Fruit fly (Drosophila melanogaster) whole organism, adult: Measurements from ENCODE around the gene GluRIIB.
A peak's percentile ranks its signal among the peaks of the same experiment; 100 is the strongest.

Experiments used
- CG11617 ChIP-seq: fragments of 200-800 bp; sonication (Bioruptor generic); optimal IDR thresholded peaks from 2 replicates; lab custom pipeline; 2017; ENCODE audit warnings: mild to moderate bottlenecking, missing biosample characterization, missing genetic modification reagents, missing genetic modification characterization
- CG12768 ChIP-seq: fragments of 200-800 bp; sonication (Bioruptor generic); optimal IDR thresholded peaks from 2 replicates; lab custom pipeline; 2017; ENCODE audit warnings: missing biosample characterization, missing genetic modification characterization, mild to moderate bottlenecking, moderate library complexity, missing genetic modification reagents
- CG14711 ChIP-seq: fragments of 200-800 bp; sonication (Bioruptor generic); optimal IDR thresholded peaks from 2 replicates; lab custom pipeline; 2018; ENCODE audit warnings: missing biosample characterization, mild to moderate bottlenecking, missing genetic modification characterization, moderate library complexity
- CG1620 ChIP-seq: fragments of 200-800 bp; sonication (Bioruptor generic); optimal IDR thresholded peaks from 2 replicates; lab custom pipeline; 2016; ENCODE audit warnings: missing biosample characterization, missing genetic modification characterization
- CG33017 ChIP-seq: fragments of 200-800 bp; sonication (Bioruptor generic); optimal IDR thresholded peaks from 2 replicates; lab custom pipeline; 2018; ENCODE audit warnings: missing biosample characterization, mild to moderate bottlenecking, missing genetic modification characterization, moderate library complexity
- CG5204 ChIP-seq: fragments of 200-800 bp; sonication (Bioruptor generic); optimal IDR thresholded peaks from 2 replicates; lab custom pipeline; 2016; ENCODE audit warnings: missing biosample characterization, missing genetic modification characterization
- CG7045 ChIP-seq: fragments of 200-800 bp; sonication (Bioruptor generic); optimal IDR thresholded peaks from 2 replicates; lab custom pipeline; 2017; ENCODE audit warnings: missing biosample characterization, mild to moderate bottlenecking, missing genetic modification characterization
- CG7101 ChIP-seq: fragments of 200-800 bp; sonication (Bioruptor generic); optimal IDR thresholded peaks from 2 replicates; lab custom pipeline; 2018; ENCODE audit warnings: missing biosample characterization, mild to moderate bottlenecking, missing genetic modification characterization, moderate library complexity
- Clk ChIP-seq: fragments of 200-800 bp; sonication (Bioruptor generic); optimal IDR thresholded peaks from 2 replicates; lab custom pipeline; 2017; ENCODE audit warnings: missing biosample characterization, missing genetic modification characterization
- Crg-1 ChIP-seq: fragments of 200-800 bp; sonication (Bioruptor generic); optimal IDR thresholded peaks from 2 replicates; lab custom pipeline; 2016; ENCODE audit warnings: missing biosample characterization, missing genetic modification characterization
- Hr96 ChIP-seq: fragments of 200-800 bp; sonication (Bioruptor generic); optimal IDR thresholded peaks from 2 replicates; lab custom pipeline; 2016; ENCODE audit warnings: missing biosample characterization, missing genetic modification characterization
- Mnt ChIP-seq: fragments of 200-800 bp; sonication (Bioruptor generic); optimal IDR thresholded peaks from 2 replicates; lab custom pipeline; 2016; ENCODE audit warnings: missing biosample characterization, mild to moderate bottlenecking, missing genetic modification characterization
- bab1 ChIP-seq: fragments of 200-800 bp; sonication (Bioruptor generic); optimal IDR thresholded peaks from 3 replicates; lab custom pipeline; 2019; ENCODE audit warnings: missing biosample characterization, mild to moderate bottlenecking, missing genetic modification characterization, moderate library complexity
- cic ChIP-seq: fragments of 200-800 bp; sonication (Bioruptor generic); optimal IDR thresholded peaks from 2 replicates; lab custom pipeline; 2017; ENCODE audit warnings: missing biosample characterization, mild to moderate bottlenecking, missing genetic modification characterization, moderate library complexity
- cnc ChIP-seq, 2 experiments: fragments of >200 bp; optimal IDR thresholded peaks; 2 replicates each; lab custom pipeline; 2017
- kay ChIP-seq: fragments of 200-800 bp; sonication (Bioruptor generic); peaks from one replicate; lab custom pipeline; 2016; ENCODE audit warnings: missing biosample characterization, missing genetic modification characterization, borderline replicate concordance
- ovo ChIP-seq: fragments of 200-800 bp; sonication (Bioruptor generic); optimal IDR thresholded peaks from 2 replicates; lab custom pipeline; 2016; ENCODE audit warnings: missing biosample characterization, missing genetic modification characterization
- pad ChIP-seq: fragments of 200-800 bp; sonication (Bioruptor generic); optimal IDR thresholded peaks from 3 replicates; lab custom pipeline; 2017; ENCODE audit warnings: missing biosample characterization, missing genetic modification characterization, mild to moderate bottlenecking, moderate library complexity, missing genetic modification reagents
- tj ChIP-seq: fragments of 200-800 bp; sonication (Bioruptor generic); optimal IDR thresholded peaks from 3 replicates; lab custom pipeline; 2017; ENCODE audit warnings: missing biosample characterization, mild to moderate bottlenecking, missing genetic modification characterization, moderate library complexity
- toe ChIP-seq: fragments of 200-800 bp; sonication (Bioruptor generic); optimal IDR thresholded peaks from 2 replicates; lab custom pipeline; 2016; ENCODE audit warnings: missing biosample characterization, missing genetic modification characterization

Gene GluRIIB

dm6 chr2L:5525723-5526122 lies 33.4 kb upstream of the GluRIIB start, which contains the start of gene Cap-D3:
Gene Cap-D3 (plus strand): TSS chr2L:5525905.
- TF ChIP-seq CG5204 (no peak), bab1 (GFP tag; lab: Kevin White, UChicago) (peak; percentile 6), CG33017 (tag; lab: Kevin White, UChicago) (no peak)

- no peak for TF ChIP-seq bab1 (GFP tag; lab: Kevin White, UChicago)
- TF ChIP-seq ovo (GFP tag; lab: Kevin White, UChicago), result no peak
- TF ChIP-seq toe (GFP tag; lab: Kevin White, UChicago), result no peak
- TF ChIP-seq CG7101 (tag; lab: Kevin White, UChicago), result no peak
- no peak for TF ChIP-seq CG1620 (GFP tag; lab: Kevin White, UChicago)
- TF ChIP-seq Clk (GFP tag; lab: Kevin White, UChicago), result no peak
- TF ChIP-seq pad (GFP tag; lab: Kevin White, UChicago), result no peak
- TF ChIP-seq cnc (optimal IDR thresholded peaks at IDR 0.05; lab: Kevin White, UChicago), result no peak
- no peak for TF ChIP-seq CG33017 (tag; lab: Kevin White, UChicago)
- no peak for TF ChIP-seq kay (GFP tag; lab: Kevin White, UChicago)
- TF ChIP-seq CG7045 (GFP tag; lab: Kevin White, UChicago), result no peak
- TF ChIP-seq CG5204, result no peak
- no peak for TF ChIP-seq CG12768 (GFP tag; lab: Kevin White, UChicago)
- no peak for TF ChIP-seq Hr96 (GFP tag; lab: Kevin White, UChicago)
- TF ChIP-seq CG14711 (tag; lab: Kevin White, UChicago), result no peak
Measured at dm6 chr2L:5526738-5527137, 32.4 kb upstream of the GluRIIB start, which contains the start of gene Cox11. Gene Cox11 (plus strand): TSS chr2L:5526957.

dm6 chr2L:5527861-5528260 lies 31.3 kb upstream of the GluRIIB start, which contains the start of gene CG31915:
Gene CG31915 (plus strand): TSS chr2L:5528123.
- TF ChIP-seq CG5204, result no peak
- TF ChIP-seq cnc (optimal IDR thresholded peaks at IDR 0.05; lab: Kevin White, UChicago), result no peak
- no peak for TF ChIP-seq Crg-1 (GFP tag; lab: Kevin White, UChicago)

dm6 chr2L:5532061-5532460 lies 27.1 kb upstream of the GluRIIB start, which contains the start of gene Coq6:
Gene Coq6 (minus strand): TSS chr2L:5532223.
- no peak for TF ChIP-seq cic (GFP tag; lab: Kevin White, UChicago)
- no peak for TF ChIP-seq CG1620 (GFP tag; lab: Kevin White, UChicago)
- no peak for TF ChIP-seq CG5204
- no peak for TF ChIP-seq ovo (GFP tag; lab: Kevin White, UChicago)

dm6 chr2L:5536658-5537057 lies 22.5 kb upstream of the GluRIIB start, which contains the start of gene tomb:
Gene tomb (minus strand): TSS chr2L:5536758.
- no peak for TF ChIP-seq Clk (GFP tag; lab: Kevin White, UChicago)
- no peak for TF ChIP-seq CG7045 (GFP tag; lab: Kevin White, UChicago)
- no peak for TF ChIP-seq CG12768 (GFP tag; lab: Kevin White, UChicago)
- no peak for TF ChIP-seq kay (GFP tag; lab: Kevin White, UChicago)
- no peak for TF ChIP-seq tj (GFP tag; lab: Kevin White, UChicago)
- TF ChIP-seq toe (GFP tag; lab: Kevin White, UChicago), result no peak
- TF ChIP-seq CG1620 (GFP tag; lab: Kevin White, UChicago), result no peak
- TF ChIP-seq Mnt (GFP tag; lab: Kevin White, UChicago), result no peak

DNA sequence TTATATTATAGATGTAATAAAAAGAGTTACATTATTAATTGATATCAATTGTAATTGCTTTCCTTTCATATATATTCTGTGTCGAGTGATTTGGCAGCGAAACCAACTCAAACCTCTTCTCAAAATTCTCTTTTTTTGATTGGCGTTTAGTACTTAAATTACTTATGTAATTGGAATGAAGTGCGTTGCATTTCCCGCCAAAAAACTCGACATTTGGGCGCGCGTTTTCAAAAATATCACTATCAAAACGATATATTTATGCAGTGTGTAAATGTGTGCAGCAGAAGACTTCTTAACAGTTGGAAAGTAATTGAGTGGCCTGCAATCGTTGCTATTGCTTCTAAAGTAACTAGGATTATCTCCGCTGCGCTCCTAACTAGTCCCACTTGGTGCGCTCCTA lies 22.1 kb upstream of the GluRIIB start:
- TF ChIP-seq pad (GFP tag; lab: Kevin White, UChicago) (no peak), CG7045 (GFP tag; lab: Kevin White, UChicago) (no peak), toe (GFP tag; lab: Kevin White, UChicago) (no peak), CG33017 (tag; lab: Kevin White, UChicago) (no peak), cic (GFP tag; lab: Kevin White, UChicago) (no peak), CG7101 (tag; lab: Kevin White, UChicago) (no peak), cnc (optimal IDR thresholded peaks at IDR 0.05; lab: Kevin White, UChicago) (no peak), CG14711 (tag; lab: Kevin White, UChicago) (no peak), Crg-1 (GFP tag; lab: Kevin White, UChicago) (no peak), CG5204 (no peak), kay (GFP tag; lab: Kevin White, UChicago) (no peak), Clk (GFP tag; lab: Kevin White, UChicago) (no peak), tj (GFP tag; lab: Kevin White, UChicago) (no peak), Mnt (GFP tag; lab: Kevin White, UChicago) (no peak), CG12768 (GFP tag; lab: Kevin White, UChicago) (no peak)

DNA sequence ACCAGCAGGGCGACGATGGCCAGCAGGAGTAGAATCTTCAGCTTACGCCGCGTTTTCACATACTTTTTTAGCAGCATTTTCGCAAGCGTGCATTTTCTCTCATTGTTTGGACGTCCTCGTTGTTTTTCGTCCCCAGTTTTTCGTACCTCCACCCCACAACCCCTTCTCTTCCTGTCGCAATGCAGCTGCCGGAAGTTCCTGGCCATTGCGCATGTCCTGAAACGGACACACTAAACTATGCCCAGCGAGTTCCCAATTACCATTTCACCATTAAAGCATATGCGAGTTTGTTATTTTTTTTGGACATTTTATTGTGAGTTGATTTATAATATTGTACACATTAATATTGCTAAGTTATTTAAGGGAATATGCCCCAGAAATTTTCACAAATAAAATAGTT lies 20.1 kb upstream of the GluRIIB start, which contains the start of gene CG14015:
CG14015 (minus strand) TSS at position 163 of the 400 bp plus-strand sequence.
- TF ChIP-seq CG14711 (tag; lab: Kevin White, UChicago), result no peak
- TF ChIP-seq Crg-1 (GFP tag; lab: Kevin White, UChicago), result no peak
- TF ChIP-seq tj (GFP tag; lab: Kevin White, UChicago), result no peak
- no peak for TF ChIP-seq Clk (GFP tag; lab: Kevin White, UChicago)
- no peak for TF ChIP-seq CG1620 (GFP tag; lab: Kevin White, UChicago)
- no peak for TF ChIP-seq CG33017 (tag; lab: Kevin White, UChicago)
- no peak for TF ChIP-seq kay (GFP tag; lab: Kevin White, UChicago)
- no peak for TF ChIP-seq cic (GFP tag; lab: Kevin White, UChicago)
- no peak for TF ChIP-seq CG5204
- TF ChIP-seq pad (GFP tag; lab: Kevin White, UChicago), result no peak
- no peak for TF ChIP-seq CG12768 (GFP tag; lab: Kevin White, UChicago)
- no peak for TF ChIP-seq CG7101 (tag; lab: Kevin White, UChicago)
- TF ChIP-seq bab1 (GFP tag; lab: Kevin White, UChicago), result no peak
- no peak for TF ChIP-seq CG11617 (GFP tag; lab: Kevin White, UChicago)
- TF ChIP-seq toe (GFP tag; lab: Kevin White, UChicago), result no peak
- no peak for TF ChIP-seq Mnt (GFP tag; lab: Kevin White, UChicago)
- TF ChIP-seq Hr96 (GFP tag; lab: Kevin White, UChicago), result no peak
- TF ChIP-seq CG7045 (GFP tag; lab: Kevin White, UChicago), result no peak
- no peak for TF ChIP-seq cnc (optimal IDR thresholded peaks at IDR 0.05; lab: Kevin White, UChicago)
- TF ChIP-seq ovo (GFP tag; lab: Kevin White, UChicago), result no peak
